Worm (Caenorhabditis elegans) whole organism, mixed stage, embryonic: ENCODE data around the gene R05D3.12.

Experiments used
- ces-1 ChIP-seq: fragments of 150-350 bp; optimal IDR thresholded peaks from 2 replicates; lab custom pipeline; 2014; ENCODE audit warnings: missing biosample characterization, missing genetic modification reagents, missing genetic modification characterization
- cnd-1 ChIP-seq: fragments of 200-800 bp; sonication (Bioruptor generic); optimal IDR thresholded peaks from 2 replicates; lab custom pipeline; 2018; ENCODE audit warnings: mild to moderate bottlenecking, missing genetic modification characterization, missing compliant biosample characterization
- elt-3 ChIP-seq: fragments of 150-350 bp; optimal IDR thresholded peaks from 2 replicates; lab custom pipeline; 2014; ENCODE audit warnings: missing biosample characterization, missing genetic modification characterization
- flh-1 ChIP-seq: fragments of 200-800 bp; sonication (Bioruptor generic); optimal IDR thresholded peaks from 2 replicates; lab custom pipeline; 2018; ENCODE audit warnings: mild to moderate bottlenecking, missing genetic modification characterization, moderate library complexity, missing compliant biosample characterization
- hlh-1 ChIP-seq: fragments of 150-350 bp; optimal IDR thresholded peaks from 2 replicates; lab custom pipeline; 2014; ENCODE audit warnings: missing biosample characterization, missing genetic modification reagents, missing genetic modification characterization
- lin-32 ChIP-seq: fragments of 200-800 bp; sonication (Bioruptor generic); optimal IDR thresholded peaks from 2 replicates; lab custom pipeline; 2018; ENCODE audit warnings: mild to moderate bottlenecking, missing genetic modification characterization, missing compliant biosample characterization
- nhr-12 ChIP-seq: fragments of 150-350 bp; optimal IDR thresholded peaks from 2 replicates; lab custom pipeline; 2014; ENCODE audit warnings: missing biosample characterization, missing genetic modification characterization
- nhr-2 ChIP-seq: fragments of 150-350 bp; optimal IDR thresholded peaks from 2 replicates; lab custom pipeline; 2014; ENCODE audit warnings: missing biosample characterization, missing genetic modification characterization
- nhr-28 ChIP-seq: fragments of 150-350 bp; optimal IDR thresholded peaks from 2 replicates; lab custom pipeline; 2014; ENCODE audit warnings: missing biosample characterization, missing genetic modification characterization
- nhr-76 ChIP-seq: sonication (generic microtip); optimal IDR thresholded peaks from 2 replicates; lab custom pipeline; 2017; ENCODE audit warnings: missing biosample characterization, missing genetic modification characterization
- sem-2 ChIP-seq: fragments of 200-800 bp; sonication (Bioruptor generic); optimal IDR thresholded peaks from 2 replicates; lab custom pipeline; 2018; ENCODE audit warnings: mild to moderate bottlenecking, missing genetic modification characterization, missing compliant biosample characterization
- snpc-4 ChIP-seq: fragments of 150-350 bp; optimal IDR thresholded peaks from 2 replicates; lab custom pipeline; 2014; ENCODE audit warnings: missing biosample characterization, missing genetic modification characterization
- unc-39 ChIP-seq: fragments of 150-350 bp; optimal IDR thresholded peaks from 2 replicates; lab custom pipeline; 2014; ENCODE audit warnings: missing biosample characterization, missing genetic modification characterization
- unc-62 ChIP-seq: fragments of 150-350 bp; optimal IDR thresholded peaks from 2 replicates; lab custom pipeline; 2014; ENCODE audit warnings: missing biosample characterization, missing genetic modification reagents, missing genetic modification characterization

- TF ChIP-seq nhr-2 (tag; lab: Kevin White, UChicago) (no peak), unc-39 (tag; lab: Kevin White, UChicago) (no peak), unc-62 (GFP tag; lab: Kevin White, UChicago) (no peak), elt-3 (tag; lab: Kevin White, UChicago) (no peak), ces-1 (GFP tag; lab: Kevin White, UChicago) (no peak), nhr-76 (tag; lab: Kevin White, UChicago) (no peak), sem-2 (no peak), nhr-28 (no peak), flh-1 (GFP tag; lab: Kevin White, UChicago) (no peak), nhr-12 (tag; lab: Kevin White, UChicago) (no peak), snpc-4 (tag; lab: Kevin White, UChicago) (no peak), hlh-1 (tag; lab: Kevin White, UChicago) (no peak), lin-32 (GFP tag; lab: Kevin White, UChicago) (no peak), cnd-1 (tag; lab: Kevin White, UChicago) (no peak)
Observed at ce11 chrIII:8435074-8435473, 54.3 kb downstream of the R05D3.12 start, which contains the start of gene ZK1236.9.
